Fruit fly (Drosophila melanogaster) whole organism, embryonic: ENCODE data around the gene Tom40.

Source experiments
- Antp ChIP-seq: fragments of 200-800 bp; sonication (Bioruptor generic); optimal IDR thresholded peaks from 3 replicates; lab custom pipeline; 2016; ENCODE audit warnings: missing biosample characterization, missing genetic modification characterization
- Atf3 ChIP-seq: fragments of 200-800 bp; sonication (Bioruptor generic); optimal IDR thresholded peaks from 3 replicates; lab custom pipeline; 2016; ENCODE audit warnings: missing biosample characterization, missing genetic modification characterization
- Atf6 ChIP-seq: fragments of 200-800 bp; sonication (Bioruptor generic); IDR thresholded peaks from 2 replicates; pipeline ENCODE4 v1.3.6; 2022; ENCODE audit warnings: missing biosample characterization, missing genetic modification characterization
- Blimp-1 ChIP-seq: fragments of 200-800 bp; sonication (Bioruptor generic); optimal IDR thresholded peaks from 3 replicates; lab custom pipeline; 2018; ENCODE audit warnings: missing biosample characterization, missing genetic modification characterization, mild to moderate bottlenecking, moderate library complexity, missing genetic modification reagents
- CG10431 ChIP-seq: fragments of 200-800 bp; sonication (Bioruptor generic); optimal IDR thresholded peaks from 3 replicates; lab custom pipeline; 2018; ENCODE audit warnings: missing biosample characterization, mild to moderate bottlenecking, missing genetic modification characterization
- CG12299 ChIP-seq: fragments of 200-800 bp; sonication (Bioruptor generic); optimal IDR thresholded peaks from 2 replicates; lab custom pipeline; 2018; ENCODE audit warnings: missing biosample characterization, mild to moderate bottlenecking, missing genetic modification characterization
- CG13287 ChIP-seq: fragments of 200-800 bp; sonication (Bioruptor generic); IDR thresholded peaks from 2 replicates; pipeline ENCODE4 v1.3.6; 2022; ENCODE audit warnings: missing biosample characterization, missing genetic modification characterization; ENCODE audit not compliant: partially characterized antibody
- CG14014 ChIP-seq: fragments of 200-800 bp; sonication (Bioruptor generic); IDR thresholded peaks from 2 replicates; pipeline ENCODE4 v1.3.6; 2022; ENCODE audit warnings: missing biosample characterization, missing genetic modification characterization
- CG15479 ChIP-seq: fragments of 200-800 bp; sonication (Bioruptor generic); optimal IDR thresholded peaks from 3 replicates; lab custom pipeline; 2019; ENCODE audit warnings: missing biosample characterization, mild to moderate bottlenecking, missing genetic modification characterization, moderate library complexity
- CG1647 ChIP-seq: fragments of 200-800 bp; sonication (Bioruptor generic); optimal IDR thresholded peaks from 3 replicates; lab custom pipeline; 2016; ENCODE audit warnings: missing biosample characterization, missing genetic modification characterization
- CG16863 ChIP-seq: fragments of 200-800 bp; sonication (Bioruptor generic); optimal IDR thresholded peaks from 3 replicates; lab custom pipeline; 2016; ENCODE audit warnings: missing biosample characterization, missing genetic modification characterization
- CG17568 ChIP-seq: fragments of 200-800 bp; sonication (Bioruptor generic); optimal IDR thresholded peaks from 2 replicates; lab custom pipeline; 2018; ENCODE audit warnings: missing biosample characterization, mild to moderate bottlenecking, missing genetic modification characterization, moderate library complexity
- CG2116 ChIP-seq: fragments of 200-800 bp; sonication (Bioruptor generic); optimal IDR thresholded peaks from 3 replicates; lab custom pipeline; 2018; ENCODE audit warnings: missing biosample characterization, mild to moderate bottlenecking, missing genetic modification characterization
- CG2129 ChIP-seq: fragments of 200-800 bp; sonication (Bioruptor generic); IDR thresholded peaks from 2 replicates; pipeline ENCODE4 v1.3.6; 2022; ENCODE audit warnings: missing biosample characterization, missing genetic modification characterization; ENCODE audit not compliant: partially characterized antibody
- CG30431 ChIP-seq: fragments of 200-800 bp; sonication (Bioruptor generic); optimal IDR thresholded peaks from 2 replicates; lab custom pipeline; 2017; ENCODE audit warnings: missing biosample characterization, missing genetic modification characterization
- CG32772 ChIP-seq: fragments of 200-800 bp; sonication (Bioruptor generic); IDR thresholded peaks from 2 replicates; pipeline ENCODE4 v1.3.6; 2022; ENCODE audit warnings: missing biosample characterization, missing genetic modification characterization
- CG4424 ChIP-seq: fragments of 200-800 bp; sonication (Bioruptor generic); optimal IDR thresholded peaks from 3 replicates; lab custom pipeline; 2016; ENCODE audit warnings: missing biosample characterization, missing genetic modification characterization
- CG4707 ChIP-seq: fragments of 200-800 bp; sonication (Bioruptor generic); optimal IDR thresholded peaks from 2 replicates; lab custom pipeline; 2018; ENCODE audit warnings: missing biosample characterization, mild to moderate bottlenecking, missing genetic modification characterization, moderate library complexity
- CG5180 ChIP-seq: fragments of 200-800 bp; sonication (Bioruptor generic); optimal IDR thresholded peaks from 3 replicates; lab custom pipeline; 2017; ENCODE audit warnings: missing biosample characterization, missing genetic modification characterization, mild to moderate bottlenecking, moderate library complexity, missing genetic modification reagents
- CG5953 ChIP-seq: fragments of 200-800 bp; sonication (Bioruptor generic); IDR thresholded peaks from 2 replicates; pipeline ENCODE4 v1.3.6; 2022; ENCODE audit warnings: missing biosample characterization, missing genetic modification characterization
- CG6765 ChIP-seq: fragments of 200-800 bp; sonication (Bioruptor generic); optimal IDR thresholded peaks from 3 replicates; lab custom pipeline; 2017; ENCODE audit warnings: missing biosample characterization, mild to moderate bottlenecking, missing genetic modification characterization
- CG7372 ChIP-seq: fragments of 200-800 bp; sonication (Bioruptor generic); IDR thresholded peaks from 2 replicates; pipeline ENCODE4 v1.3.6; 2022; ENCODE audit warnings: missing biosample characterization, missing genetic modification characterization
- CG7745 ChIP-seq: fragments of 200-800 bp; sonication (Bioruptor generic); optimal IDR thresholded peaks from 2 replicates; lab custom pipeline; 2018; ENCODE audit warnings: missing biosample characterization, mild to moderate bottlenecking, missing genetic modification characterization, moderate library complexity
- CHES-1-like ChIP-seq: fragments of 200-800 bp; sonication (Bioruptor generic); optimal IDR thresholded peaks from 2 replicates; lab custom pipeline; 2016; ENCODE audit warnings: missing biosample characterization, missing genetic modification characterization
- CoRest ChIP-seq: fragments of 200-800 bp; sonication (Bioruptor generic); optimal IDR thresholded peaks from 3 replicates; lab custom pipeline; 2018; ENCODE audit warnings: missing biosample characterization, mild to moderate bottlenecking, missing genetic modification characterization, moderate library complexity
- E2f2 ChIP-seq: fragments of 200-800 bp; sonication (Bioruptor generic); IDR thresholded peaks from 2 replicates; pipeline ENCODE4 v1.3.6; 2022; ENCODE audit warnings: missing biosample characterization, missing genetic modification characterization
- GATAe ChIP-seq: fragments of 200-800 bp; sonication (Bioruptor generic); conservative IDR thresholded peaks from 2 replicates; pipeline ENCODE4 v1.3.6; 2022; ENCODE audit warnings: missing biosample characterization, missing genetic modification characterization
- H15 ChIP-seq: fragments of 200-800 bp; sonication (Bioruptor generic); IDR thresholded peaks from 3 replicates; pipeline ENCODE4 v1.3.6; 2022; ENCODE audit warnings: missing biosample characterization, missing genetic modification characterization
- Hr3 ChIP-seq: fragments of 200-800 bp; sonication (Bioruptor generic); optimal IDR thresholded peaks from 3 replicates; lab custom pipeline; 2016; ENCODE audit warnings: missing biosample characterization, missing genetic modification characterization
- Hsf ChIP-seq: fragments of 200-800 bp; sonication (Bioruptor generic); optimal IDR thresholded peaks from 3 replicates; lab custom pipeline; 2016; ENCODE audit warnings: missing biosample characterization, missing genetic modification characterization
- Lim3 ChIP-seq: fragments of 200-800 bp; sonication (Bioruptor generic); IDR thresholded peaks from 2 replicates; pipeline ENCODE4 v1.3.6; 2022; ENCODE audit warnings: missing biosample characterization, missing genetic modification characterization
- MESR4 ChIP-seq: fragments of 200-800 bp; sonication (Bioruptor generic); optimal IDR thresholded peaks from 2 replicates; lab custom pipeline; 2018; ENCODE audit warnings: missing biosample characterization, mild to moderate bottlenecking, missing genetic modification characterization, moderate library complexity
- MTF-1 ChIP-seq: fragments of 200-800 bp; sonication (Bioruptor generic); optimal IDR thresholded peaks from 2 replicates; lab custom pipeline; 2018; ENCODE audit warnings: missing biosample characterization, mild to moderate bottlenecking, missing genetic modification characterization, borderline replicate concordance
- NC2β ChIP-seq: fragments of 200-800 bp; sonication (Bioruptor generic); optimal IDR thresholded peaks from 2 replicates; lab custom pipeline; 2016; ENCODE audit warnings: missing biosample characterization, missing genetic modification characterization
- NFAT ChIP-seq: fragments of 200-800 bp; sonication (Bioruptor generic); IDR thresholded peaks from 2 replicates; pipeline ENCODE4 v1.3.6; 2022; ENCODE audit warnings: missing biosample characterization, missing genetic modification characterization
- Pdp1 ChIP-seq, 2 experiments: fragments of 200-800 bp; sonication (Bioruptor generic); optimal IDR thresholded peaks; 3 replicates each; lab custom pipeline; 2016; ENCODE audit warnings: missing biosample characterization in 2 of 2, missing genetic modification characterization in 2 of 2, mild to moderate bottlenecking in 1 of 2, moderate library complexity in 1 of 2
- Rx ChIP-seq: fragments of 200-800 bp; sonication (Bioruptor generic); IDR thresholded peaks from 2 replicates; pipeline ENCODE4 v1.3.6; 2022; ENCODE audit warnings: missing biosample characterization, missing genetic modification characterization
- ara ChIP-seq: fragments of 200-800 bp; sonication (Bioruptor generic); IDR thresholded peaks from 2 replicates; pipeline ENCODE4 v1.3.6; 2022; ENCODE audit warnings: missing biosample characterization, missing genetic modification characterization
- btn ChIP-seq: fragments of 200-800 bp; sonication (Bioruptor generic); optimal IDR thresholded peaks from 2 replicates; lab custom pipeline; 2016; ENCODE audit warnings: missing biosample characterization, missing genetic modification characterization
- corto ChIP-seq: fragments of 200-800 bp; sonication (Bioruptor generic); optimal IDR thresholded peaks from 2 replicates; lab custom pipeline; 2016; ENCODE audit warnings: missing biosample characterization, mild to moderate bottlenecking, missing genetic modification characterization, moderate library complexity
- dati ChIP-seq: fragments of 200-800 bp; sonication (Bioruptor generic); IDR thresholded peaks from 2 replicates; pipeline ENCODE4 v1.3.6; 2022; ENCODE audit warnings: missing biosample characterization, missing genetic modification characterization
- klu ChIP-seq: fragments of 200-800 bp; sonication (Bioruptor generic); IDR thresholded peaks from 2 replicates; pipeline ENCODE4 v1.3.6; 2022; ENCODE audit warnings: missing biosample characterization, missing genetic modification characterization
- nerfin-2 ChIP-seq: fragments of 200-800 bp; sonication (Bioruptor generic); IDR thresholded peaks from 2 replicates; pipeline ENCODE4 v1.3.6; 2022; ENCODE audit warnings: missing biosample characterization, missing genetic modification characterization; ENCODE audit not compliant: partially characterized antibody
- nmo ChIP-seq: fragments of 200-800 bp; sonication (Bioruptor generic); optimal IDR thresholded peaks from 2 replicates; lab custom pipeline; 2018; ENCODE audit warnings: missing biosample characterization, mild to moderate bottlenecking, missing genetic modification characterization, moderate library complexity
- otp ChIP-seq: fragments of 200-800 bp; sonication (Bioruptor generic); IDR thresholded peaks from 3 replicates; pipeline ENCODE4, ENCODE4 v1.3.6; 2022; ENCODE audit warnings: missing biosample characterization, missing genetic modification characterization
- peb ChIP-seq: fragments of 200-800 bp; sonication (Bioruptor generic); IDR thresholded peaks from 2 replicates; pipeline ENCODE4 v1.3.6; 2022; ENCODE audit warnings: missing biosample characterization, missing genetic modification characterization
- sens-2 ChIP-seq: fragments of 200-800 bp; sonication (Bioruptor generic); IDR thresholded peaks from 2 replicates; pipeline ENCODE4 v1.3.6; 2022; ENCODE audit warnings: missing biosample characterization, missing genetic modification characterization
- tna ChIP-seq: fragments of 200-800 bp; sonication (Bioruptor generic); IDR thresholded peaks from 2 replicates; pipeline ENCODE4 v1.3.6; 2022; ENCODE audit warnings: missing biosample characterization, missing genetic modification characterization; ENCODE audit not compliant: partially characterized antibody

Gene Tom40

dm6 chrX:7734131-7734930 is 2.4 kb upstream of the Tom40 start, which contains the start of the genes Pdp and Rab39 (continued):
- no peak for TF ChIP-seq dati (GFP tag; lab: Robert Waterston, UW)
- TF ChIP-seq Hr3: peak; percentile 80
- TF ChIP-seq CoRest (tag; lab: Kevin White, UChicago): peak; percentile 83
- peak; percentile 77 for TF ChIP-seq CG32772 (GFP tag; lab: Robert Waterston, UW)
- peak; percentile 61 for TF ChIP-seq E2f2 (GFP tag; lab: Robert Waterston, UW)
- TF ChIP-seq peb (GFP tag; lab: Robert Waterston, UW): peak; percentile 46; the same call in 1 of the 2 replicates
- peak; percentile 54 for TF ChIP-seq CG16863 (GFP tag; lab: Kevin White, UChicago)
- TF ChIP-seq CG13287 (GFP tag; lab: Robert Waterston, UW): peak; percentile 94
- peak; percentile 38; the same call in 1 of the 2 replicates for TF ChIP-seq CG5953 (GFP tag; lab: Robert Waterston, UW)
- TF ChIP-seq CG1647 (GFP tag; lab: Kevin White, UChicago): peak; percentile 59
- TF ChIP-seq nmo (GFP tag; lab: Kevin White, UChicago): peak; percentile 84
- TF ChIP-seq Hsf (GFP tag; lab: Kevin White, UChicago): peak; percentile 81
- peak; percentile 85 for TF ChIP-seq Atf6 (GFP tag; lab: Robert Waterston, UW)
- no peak for TF ChIP-seq CG6765 (GFP tag; lab: Kevin White, UChicago)
- TF ChIP-seq NC2β: peak; percentile 59
- TF ChIP-seq Blimp-1 (GFP tag; lab: Kevin White, UChicago): peak; percentile 62
- peak; percentile 42 for TF ChIP-seq Antp (GFP tag; lab: Kevin White, UChicago)
- no peak for TF ChIP-seq sens-2 (GFP tag; lab: Robert Waterston, UW)
- peak; percentile 77 for TF ChIP-seq CG7372 (GFP tag; lab: Robert Waterston, UW)
- TF ChIP-seq MTF-1 (GFP tag; lab: Kevin White, UChicago): no peak
- no peak for TF ChIP-seq CG15479 (GFP tag; lab: Kevin White, UChicago)
- peak; percentile 51 for TF ChIP-seq Atf3 (GFP tag; lab: Kevin White, UChicago)
- peak; percentile 42 to 72 for TF ChIP-seq Pdp1 (GFP tag; optimal IDR thresholded peaks at IDR 0.05; lab: Kevin White, UChicago)
- no peak for TF ChIP-seq CG5180 (GFP tag; lab: Kevin White, UChicago)
- TF ChIP-seq btn: no peak
- peak; percentile 42 for TF ChIP-seq CHES-1-like (GFP tag; lab: Kevin White, UChicago)
- TF ChIP-seq CG12299 (tag; lab: Kevin White, UChicago): peak; percentile 51
- TF ChIP-seq NFAT (GFP tag; lab: Robert Waterston, UW): peak; percentile 78; the same call in 1 of the 2 replicates
- TF ChIP-seq Rx (GFP tag; lab: Robert Waterston, UW): 0 out of 2 replicates have a peak, but pooled peaks have one; percentile 20
- no peak; the same call in none of the 2 replicates for TF ChIP-seq ara
- peak; percentile 76 for TF ChIP-seq nerfin-2 (GFP tag; lab: Robert Waterston, UW)
- TF ChIP-seq CG10431: peak; percentile 18
- no peak for TF ChIP-seq CG4707 (GFP tag; lab: Kevin White, UChicago)
- TF ChIP-seq CG17568 (GFP tag; lab: Kevin White, UChicago): no peak
- peak; percentile 31 for TF ChIP-seq corto (GFP tag; lab: Kevin White, UChicago)
- TF ChIP-seq klu (GFP tag; lab: Robert Waterston, UW): peak; percentile 84
- no peak for TF ChIP-seq otp (GFP tag; lab: Robert Waterston, UW)
- peak; percentile 25 for TF ChIP-seq CG30431 (GFP tag; lab: Kevin White, UChicago)
- TF ChIP-seq GATAe: no peak; the same call in 1 of the 2 replicates
- no peak for TF ChIP-seq CG7745 (tag; lab: Kevin White, UChicago)
- TF ChIP-seq Lim3 (GFP tag; lab: Robert Waterston, UW): no peak; the same call in 1 of the 2 replicates
- TF ChIP-seq H15: peak; percentile 67; the same call in 1 of the 3 replicates
- TF ChIP-seq tna (GFP tag; lab: Robert Waterston, UW): peak; percentile 73
- TF ChIP-seq CG14014 (GFP tag; lab: Robert Waterston, UW): peak; percentile 87
- peak; percentile 78 for TF ChIP-seq CG2116 (GFP tag; lab: Kevin White, UChicago)
- peak; percentile 83 for TF ChIP-seq CG2129 (GFP tag; lab: Robert Waterston, UW)
- peak; percentile 77 for TF ChIP-seq CG4424 (GFP tag; lab: Kevin White, UChicago)
- peak; percentile 73 for TF ChIP-seq MESR4 (GFP tag; lab: Kevin White, UChicago)
